Worm (Caenorhabditis elegans): ENCODE results near the gene acl-2.

ce11 chrV:9986177-9986576 is 44.7 kb downstream of the acl-2 start, which contains the start of gene rmd-2:
- TF ChIP-seq aly-2 (tag; optimal IDR thresholded peaks at IDR 0.05): no peak
- no peak for TF ChIP-seq nhr-25 (tag; optimal IDR thresholded peaks at IDR 0.05)
- TF ChIP-seq lin-13 (GFP tag; optimal IDR thresholded peaks at IDR 0.05): no peak
- no peak for TF ChIP-seq unc-39 (tag; optimal IDR thresholded peaks at IDR 0.05)

All from whole organism, L2 larva.